Worm (Caenorhabditis elegans): ENCODE results near the gene zchc-1A.

ce11 chrX:5201860-5202259 is 27.7 kb downstream of the zchc-1A start:
- TF ChIP-seq nhr-10 (tag; optimal IDR thresholded peaks at IDR 0.05) (no peak), F37D6.2 (tag; optimal IDR thresholded peaks at IDR 0.05) (no peak)
